Fruit fly (Drosophila melanogaster) Kc167 (cell line): ENCODE data around the gene CG10068.

Source experiments
- Myc ChIP-seq: fragments of >200 bp; optimal IDR thresholded peaks from 2 replicates; lab custom pipeline; 2017; ENCODE audit warnings: missing external identifiers
- psq ChIP-seq: fragments of >200 bp; optimal IDR thresholded peaks from 2 replicates; lab custom pipeline; 2017; ENCODE audit warnings: missing external identifiers

DNA sequence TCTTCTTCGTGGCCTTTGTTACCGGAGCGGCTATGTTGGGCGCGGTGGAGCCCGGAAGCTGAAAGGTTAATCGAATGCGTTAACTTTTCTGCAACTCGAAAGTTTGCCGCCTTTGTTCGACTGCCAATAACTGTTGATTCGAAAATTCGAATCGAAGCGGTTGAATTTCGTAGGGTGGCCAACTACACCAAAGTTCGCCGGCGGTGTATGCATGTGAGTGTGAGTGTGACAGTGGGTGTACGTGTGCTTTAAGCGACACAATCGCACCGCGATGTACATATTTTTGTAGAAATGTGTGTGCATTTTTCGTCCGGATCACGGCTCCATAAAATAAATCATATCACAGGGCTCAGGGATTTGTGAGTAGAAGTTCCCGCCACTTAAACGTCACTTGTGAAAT is 42.4 kb downstream of the CG10068 start:
- TF ChIP-seq psq (no peak), Myc (lab: Kevin White, UChicago) (no peak)
